Worm (Caenorhabditis elegans) whole organism, young adult: ENCODE results near the gene scl-10.

Source experiments
- C06A6.2 ChIP-seq: fragments of 200-800 bp; sonication (Bioruptor generic); conservative IDR thresholded peaks from 2 replicates; pipeline ENCODE4 v1.3.6; 2022; ENCODE audit warnings: missing genetic modification characterization, missing compliant biosample characterization
- F10E7.11 ChIP-seq: sonication (generic microtip); optimal IDR thresholded peaks from 2 replicates; lab custom pipeline; 2017; ENCODE audit warnings: mild to moderate bottlenecking, missing genetic modification characterization, moderate library complexity, missing compliant biosample characterization
- K11D2.4 ChIP-seq: fragments of 200-800 bp; sonication (Bioruptor generic); IDR thresholded peaks from 2 replicates; pipeline ENCODE4 v1.3.6; 2022; ENCODE audit warnings: missing genetic modification reagents, missing genetic modification characterization, missing compliant biosample characterization
- Y67H2A.10 ChIP-seq: fragments of 200-800 bp; sonication (Bioruptor generic); conservative IDR thresholded peaks from 2 replicates; pipeline ENCODE4 v1.3.6; 2022; ENCODE audit warnings: missing genetic modification reagents, missing genetic modification characterization, missing compliant biosample characterization
- Y79H2A.3 ChIP-seq: fragments of 200-800 bp; sonication (Bioruptor generic); conservative IDR thresholded peaks from 2 replicates; pipeline ENCODE4 v1.3.6; 2022; ENCODE audit warnings: missing genetic modification reagents, missing genetic modification characterization, missing compliant biosample characterization
- ama-1 ChIP-seq, 3 experiments: fragments of 150-350 bp in 1 of 3; sonication (generic microtip) in 2 of 3; optimal IDR thresholded peaks; 2 replicates each; lab custom pipeline; 2014 to 2018; ENCODE audit warnings: missing biosample characterization in 2 of 3, missing genetic modification characterization in 2 of 3, missing genetic modification reagents in 2 of 3
- ceh-100 ChIP-seq: fragments of 200-800 bp; sonication (Bioruptor generic); IDR thresholded peaks from 2 replicates; pipeline ENCODE4 v1.3.6; 2022; ENCODE audit warnings: missing genetic modification reagents, missing genetic modification characterization, missing compliant biosample characterization
- mes-4 ChIP-seq: sonication (generic microtip); optimal IDR thresholded peaks from 2 replicates; lab custom pipeline; 2016; ENCODE audit warnings: missing genotype, missing genetic modification characterization, missing compliant biosample characterization
- nfya-1 ChIP-seq: sonication (generic microtip); optimal IDR thresholded peaks from 2 replicates; lab custom pipeline; 2017; ENCODE audit warnings: antibody characterized with exemption, missing compliant biosample characterization, missing genetic modification characterization, borderline replicate concordance; ENCODE audit not compliant: insufficient read depth
- nhr-27 ChIP-seq: fragments of 200-800 bp; sonication (Bioruptor generic); optimal IDR thresholded peaks from 2 replicates; lab custom pipeline; 2018; ENCODE audit warnings: mild to moderate bottlenecking, missing genetic modification characterization, moderate library complexity, missing compliant biosample characterization
- nhr-80 ChIP-seq: sonication (generic microtip); optimal IDR thresholded peaks from 2 replicates; lab custom pipeline; 2016; ENCODE audit warnings: missing genetic modification characterization, missing compliant biosample characterization
- pha-4 ChIP-seq: fragments of 150-350 bp; sonication (generic microtip); optimal IDR thresholded peaks from 2 replicates; lab custom pipeline; 2014; ENCODE audit warnings: missing biosample characterization, missing genetic modification reagents, missing genetic modification characterization
- unc-62 ChIP-seq: fragments of 150-350 bp; optimal IDR thresholded peaks from 2 replicates; lab custom pipeline; 2014; ENCODE audit warnings: missing biosample characterization, missing genetic modification reagents, missing genetic modification characterization
- ztf-3 ChIP-seq: fragments of 200-800 bp; sonication (Bioruptor generic); optimal IDR thresholded peaks from 2 replicates; lab custom pipeline; 2018; ENCODE audit warnings: mild to moderate bottlenecking, missing genetic modification characterization, missing compliant biosample characterization

DNA sequence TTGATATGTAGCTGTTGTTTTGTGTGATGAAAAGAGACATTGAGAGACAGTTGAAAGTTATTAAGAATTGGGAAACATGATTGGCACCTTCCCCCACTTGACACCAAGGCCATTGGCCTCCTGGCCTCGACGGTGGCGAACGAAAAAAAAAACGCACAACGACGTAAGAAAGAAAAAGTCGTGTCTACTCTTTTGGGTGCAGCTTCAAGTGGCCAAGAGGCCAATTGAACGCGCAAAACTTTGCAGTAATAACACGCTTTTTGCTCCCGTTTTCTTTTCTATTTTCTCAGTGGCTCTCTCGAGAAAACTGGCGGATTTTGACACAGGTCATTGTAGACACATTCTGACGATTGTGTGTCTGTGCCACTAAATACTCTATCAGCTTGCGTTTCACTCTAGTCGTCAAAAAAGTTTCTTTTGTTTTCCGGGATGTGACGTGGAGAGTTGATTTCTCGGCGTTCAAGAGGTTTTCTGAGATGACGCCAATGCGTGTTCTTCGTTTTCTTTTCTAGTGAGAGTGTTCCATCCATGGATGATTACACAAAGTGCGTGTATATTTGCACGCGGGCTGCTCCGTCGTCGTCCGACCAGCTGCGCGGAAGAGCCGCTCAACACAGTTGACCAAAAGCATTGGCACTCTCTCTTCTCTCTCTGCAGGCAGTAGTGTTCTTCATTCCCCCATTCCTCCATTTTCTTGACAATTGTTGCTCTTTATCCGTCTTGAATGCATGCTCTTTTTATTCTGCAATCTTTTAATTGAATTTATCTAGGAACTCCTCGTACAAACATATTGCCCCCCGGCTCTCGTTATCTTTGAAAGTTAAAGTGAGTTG is 17.6 kb upstream of the scl-10 start:
- TF ChIP-seq pha-4 (tag; lab: Kevin White, UChicago) (no peak), nhr-27 (tag; lab: Kevin White, UChicago) (no peak), unc-62 (GFP tag; lab: Kevin White, UChicago) (no peak), ceh-100 (GFP tag; lab: Robert Waterston, UW) (no peak), Y67H2A.10 (GFP tag; lab: Robert Waterston, UW) (no peak), ama-1 (optimal IDR thresholded peaks at IDR 0.05; lab: Kevin White, UChicago) (no peak), ama-1 (GFP tag; optimal IDR thresholded peaks at IDR 0.05; lab: Kevin White, UChicago) (no peak), ztf-3 (GFP tag; lab: Kevin White, UChicago) (no peak), C06A6.2 (GFP tag; lab: Robert Waterston, UW) (no peak), mes-4 (tag; lab: Kevin White, UChicago) (no peak), K11D2.4 (no peak), nfya-1 (tag; lab: Kevin White, UChicago) (no peak), Y79H2A.3 (GFP tag; lab: Robert Waterston, UW) (no peak), F10E7.11 (no peak), nhr-80 (no peak)
